Fruit fly (Drosophila melanogaster) whole organism, prepupa: Measurements from ENCODE around the gene OXA1L.

ENCODE experiments used
- Blimp-1 ChIP-seq: fragments of 200-800 bp; sonication (Bioruptor generic); optimal IDR thresholded peaks from 3 replicates; lab custom pipeline; 2017; ENCODE audit warnings: missing biosample characterization, missing genetic modification characterization, mild to moderate bottlenecking, moderate library complexity, missing genetic modification reagents
- CG10669 ChIP-seq: fragments of 200-800 bp; sonication (Bioruptor generic); optimal IDR thresholded peaks from 3 replicates; lab custom pipeline; 2018; ENCODE audit warnings: missing biosample characterization, mild to moderate bottlenecking, missing genetic modification characterization, moderate library complexity
- CG11762 ChIP-seq: fragments of 200-800 bp; sonication (Bioruptor generic); optimal IDR thresholded peaks from 3 replicates; lab custom pipeline; 2016; ENCODE audit warnings: missing biosample characterization, missing genetic modification characterization; ENCODE audit not compliant: insufficient read depth
- CG11902 ChIP-seq: fragments of 200-800 bp; sonication (Bioruptor generic); optimal IDR thresholded peaks from 3 replicates; lab custom pipeline; 2016; ENCODE audit warnings: missing biosample characterization, missing genetic modification characterization
- CG15336 ChIP-seq: fragments of 200-800 bp; sonication (Bioruptor generic); IDR thresholded peaks from 2 replicates; pipeline ENCODE4 v1.3.6; 2022; ENCODE audit warnings: missing biosample characterization, missing genetic modification characterization
- CG16779 ChIP-seq: fragments of 200-800 bp; sonication (Bioruptor generic); optimal IDR thresholded peaks from 3 replicates; lab custom pipeline; 2017; ENCODE audit warnings: missing biosample characterization, mild to moderate bottlenecking, missing genetic modification characterization
- CG3032 ChIP-seq: fragments of 200-800 bp; optimal IDR thresholded peaks from 2 replicates; lab custom pipeline; 2019; ENCODE audit warnings: missing biosample characterization, mild to moderate bottlenecking, missing genetic modification characterization, moderate library complexity
- CG31627 ChIP-seq: fragments of 200-800 bp; sonication (Bioruptor generic); optimal IDR thresholded peaks from 3 replicates; lab custom pipeline; 2016; ENCODE audit warnings: missing biosample characterization, missing genetic modification characterization
- CG34406 ChIP-seq: fragments of 200-800 bp; sonication (Bioruptor generic); optimal IDR thresholded peaks from 3 replicates; lab custom pipeline; 2016; ENCODE audit warnings: missing biosample characterization, missing genetic modification characterization
- CG3919 ChIP-seq: fragments of 200-800 bp; sonication (Bioruptor generic); optimal IDR thresholded peaks from 3 replicates; lab custom pipeline; 2016; ENCODE audit warnings: missing biosample characterization, missing genetic modification characterization
- CG6163 ChIP-seq: fragments of 200-800 bp; sonication (Bioruptor generic); IDR thresholded peaks from 3 replicates; pipeline ENCODE4 v1.3.6; 2022; ENCODE audit warnings: missing biosample characterization, missing genetic modification characterization
- CG6276 ChIP-seq: fragments of 200-800 bp; sonication (Bioruptor generic); optimal IDR thresholded peaks from 2 replicates; lab custom pipeline; 2017; ENCODE audit warnings: missing biosample characterization, mild to moderate bottlenecking, missing genetic modification characterization
- CG6792 ChIP-seq: fragments of 200-800 bp; sonication (Bioruptor generic); optimal IDR thresholded peaks from 3 replicates; lab custom pipeline; 2016; ENCODE audit warnings: missing biosample characterization, missing genetic modification characterization
- CG6854 ChIP-seq: fragments of 200-800 bp; sonication (Bioruptor generic); optimal IDR thresholded peaks from 2 replicates; lab custom pipeline; 2017; ENCODE audit warnings: missing biosample characterization, mild to moderate bottlenecking, missing genetic modification characterization
- CG7368 ChIP-seq: fragments of 200-800 bp; sonication (Bioruptor generic); optimal IDR thresholded peaks from 3 replicates; lab custom pipeline; 2016; ENCODE audit warnings: missing biosample characterization, missing genetic modification characterization
- CG8319 ChIP-seq: fragments of 200-800 bp; sonication (Bioruptor generic); optimal IDR thresholded peaks from 3 replicates; lab custom pipeline; 2016; ENCODE audit warnings: missing biosample characterization, missing genetic modification characterization
- CG9139 ChIP-seq: fragments of 200-800 bp; sonication (Bioruptor generic); optimal IDR thresholded peaks from 3 replicates; lab custom pipeline; 2017; ENCODE audit warnings: missing biosample characterization, mild to moderate bottlenecking, missing genetic modification characterization
- Eip75B ChIP-seq: fragments of 200-800 bp; sonication (Bioruptor generic); optimal IDR thresholded peaks from 3 replicates; lab custom pipeline; 2016; ENCODE audit warnings: missing biosample characterization, missing genetic modification characterization
- Eip78C ChIP-seq: fragments of 200-800 bp; sonication (Bioruptor generic); peaks from one replicate; lab custom pipeline; 2016; ENCODE audit warnings: missing biosample characterization, missing genetic modification characterization
- Eip93F ChIP-seq: fragments of 200-800 bp; sonication (Bioruptor generic); optimal IDR thresholded peaks from 2 replicates; lab custom pipeline; 2016; ENCODE audit warnings: missing biosample characterization, mild to moderate bottlenecking, missing genetic modification characterization
- Ets21C ChIP-seq: fragments of 200-800 bp; sonication (Bioruptor generic); optimal IDR thresholded peaks from 3 replicates; lab custom pipeline; 2016; ENCODE audit warnings: missing biosample characterization, missing genetic modification characterization
- Gug ChIP-seq: fragments of 200-800 bp; sonication (Bioruptor generic); IDR thresholded peaks from 2 replicates; pipeline ENCODE4 v1.3.6; 2022; ENCODE audit warnings: missing biosample characterization, missing genetic modification characterization
- Hr38 ChIP-seq: sonication (Bioruptor generic); optimal IDR thresholded peaks from 2 replicates; lab custom pipeline; 2016; ENCODE audit warnings: missing biosample characterization, missing genetic modification characterization
- Hr39 ChIP-seq: fragments of 200-800 bp; sonication (Bioruptor generic); optimal IDR thresholded peaks from 2 replicates; lab custom pipeline; 2016; ENCODE audit warnings: missing biosample characterization, missing genetic modification characterization
- Lpt ChIP-seq: fragments of 200-800 bp; sonication (Bioruptor generic); optimal IDR thresholded peaks from 3 replicates; lab custom pipeline; 2016; ENCODE audit warnings: missing biosample characterization, missing genetic modification characterization
- Met ChIP-seq: fragments of 200-800 bp; sonication (Bioruptor generic); optimal IDR thresholded peaks from 3 replicates; lab custom pipeline; 2016; ENCODE audit warnings: missing biosample characterization, missing genetic modification characterization
- OdsH ChIP-seq: fragments of 200-800 bp; sonication (Bioruptor generic); optimal IDR thresholded peaks from 3 replicates; lab custom pipeline; 2016; ENCODE audit warnings: missing biosample characterization, missing genetic modification characterization
- Sox102F ChIP-seq: fragments of 200-800 bp; sonication (Bioruptor generic); optimal IDR thresholded peaks from 2 replicates; lab custom pipeline; 2016; ENCODE audit warnings: missing biosample characterization, mild to moderate bottlenecking, missing genetic modification characterization
- Sox15 ChIP-seq: fragments of 200-800 bp; sonication (Bioruptor generic); optimal IDR thresholded peaks from 3 replicates; lab custom pipeline; 2016; ENCODE audit warnings: missing biosample characterization, missing genetic modification characterization
- achi ChIP-seq: fragments of 200-800 bp; sonication (Bioruptor generic); optimal IDR thresholded peaks from 3 replicates; lab custom pipeline; 2016; ENCODE audit warnings: missing biosample characterization, missing genetic modification characterization
- acj6 ChIP-seq: fragments of 200-800 bp; sonication (Bioruptor generic); optimal IDR thresholded peaks from 3 replicates; lab custom pipeline; 2016; ENCODE audit warnings: missing biosample characterization, missing genetic modification characterization
- cyc ChIP-seq: fragments of 200-800 bp; sonication (Bioruptor generic); optimal IDR thresholded peaks from 3 replicates; lab custom pipeline; 2016; ENCODE audit warnings: missing biosample characterization, missing genetic modification characterization
- dac ChIP-seq: fragments of 200-800 bp; sonication (Bioruptor generic); optimal IDR thresholded peaks from 2 replicates; lab custom pipeline; 2017; ENCODE audit warnings: missing biosample characterization, mild to moderate bottlenecking, missing genetic modification characterization
- dsx ChIP-seq: fragments of 200-800 bp; optimal IDR thresholded peaks from 3 replicates; lab custom pipeline; 2019; ENCODE audit warnings: missing biosample characterization, mild to moderate bottlenecking, missing genetic modification characterization, moderate library complexity; ENCODE audit not compliant: poor library complexity, severe bottlenecking
- eg ChIP-seq: fragments of 200-800 bp; sonication (Bioruptor generic); IDR thresholded peaks from 3 replicates; pipeline ENCODE4 v1.3.6; 2022; ENCODE audit warnings: missing biosample characterization, missing genetic modification characterization
- esn ChIP-seq: fragments of 200-800 bp; sonication (Bioruptor generic); optimal IDR thresholded peaks from 2 replicates; lab custom pipeline; 2016; ENCODE audit warnings: missing biosample characterization, mild to moderate bottlenecking, missing genetic modification characterization, moderate library complexity
- fd59A ChIP-seq: fragments of 200-800 bp; sonication (Bioruptor generic); optimal IDR thresholded peaks from 2 replicates; lab custom pipeline; 2017; ENCODE audit warnings: missing biosample characterization, mild to moderate bottlenecking, missing genetic modification characterization, missing genetic modification reagents
- fd85E ChIP-seq: fragments of 200-800 bp; sonication (Bioruptor generic); optimal IDR thresholded peaks from 3 replicates; lab custom pipeline; 2016; ENCODE audit warnings: missing biosample characterization, missing genetic modification characterization
- lz ChIP-seq: fragments of 200-800 bp; sonication (Bioruptor generic); optimal IDR thresholded peaks from 3 replicates; lab custom pipeline; 2016; ENCODE audit warnings: missing biosample characterization, missing genetic modification characterization
- salr ChIP-seq, 2 experiments: fragments of 200-800 bp; sonication (Bioruptor generic); optimal IDR thresholded peaks; 3 replicates each; lab custom pipeline; 2016 to 2018; ENCODE audit warnings: missing biosample characterization in 2 of 2, missing genetic modification characterization in 2 of 2, mild to moderate bottlenecking in 1 of 2
- spab ChIP-seq: fragments of 200-800 bp; sonication (Bioruptor generic); optimal IDR thresholded peaks from 2 replicates; lab custom pipeline; 2017; ENCODE audit warnings: missing biosample characterization, mild to moderate bottlenecking, missing genetic modification characterization, missing genetic modification reagents
- ss ChIP-seq, 2 experiments: fragments of 200-800 bp; sonication (Bioruptor generic); optimal IDR thresholded peaks; 2 replicates in 1 of 2; 3 replicates in 1 of 2; lab custom pipeline; 2017 to 2018; ENCODE audit warnings: mild to moderate bottlenecking in 2 of 2, missing biosample characterization in 2 of 2, missing genetic modification characterization in 2 of 2, moderate library complexity in 1 of 2
- svp ChIP-seq: fragments of 200-800 bp; sonication (Bioruptor generic); peaks from one replicate; lab custom pipeline; 2016; ENCODE audit warnings: missing biosample characterization, missing genetic modification characterization
- vri ChIP-seq: fragments of 200-800 bp; sonication (Bioruptor generic); optimal IDR thresholded peaks from 3 replicates; lab custom pipeline; 2016; ENCODE audit warnings: missing biosample characterization, mild to moderate bottlenecking, missing genetic modification characterization

OXA1L gene

DNA sequence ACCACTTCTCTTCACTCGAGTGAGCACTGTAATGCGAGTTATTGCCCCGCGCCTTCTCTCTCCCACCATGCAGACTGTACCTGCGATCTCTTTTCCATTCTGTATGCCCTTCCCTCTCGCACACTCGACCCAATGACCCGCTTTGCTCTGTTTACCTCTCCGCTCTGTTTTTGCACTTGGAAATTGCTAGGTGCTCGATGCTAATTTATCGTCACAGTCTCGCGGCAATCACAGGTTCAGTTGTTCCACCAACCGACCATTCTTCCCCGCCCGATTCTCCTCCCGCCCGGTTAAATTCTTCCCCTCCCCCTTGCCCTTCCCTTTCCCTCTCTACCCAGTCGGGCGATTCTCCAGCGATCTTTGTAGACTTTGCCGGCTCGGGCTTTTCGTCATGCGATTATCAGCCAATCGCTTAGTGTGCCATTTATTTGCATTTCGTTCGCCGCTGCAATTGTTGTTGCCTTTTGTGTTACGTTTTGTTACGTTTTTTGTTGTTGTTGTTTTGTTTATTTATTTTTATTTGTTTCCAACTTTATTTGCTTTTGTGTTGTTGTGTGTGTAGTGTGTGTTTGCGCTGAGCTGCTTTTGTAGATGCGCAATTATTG is 18.4 kb downstream of the OXA1L start (continued):
- TF ChIP-seq dsx (GFP tag; lab: Kevin White, UChicago) (peak; percentile 53), Met (GFP tag; lab: Kevin White, UChicago) (no peak), CG11762 (no peak), achi (GFP tag; lab: Kevin White, UChicago) (no peak), salr (GFP tag; optimal IDR thresholded peaks at IDR 0.05; lab: Kevin White, UChicago) (peak in 1 of 2 experiments; percentile 48), Blimp-1 (GFP tag; lab: Kevin White, UChicago) (no peak), lz (GFP tag; lab: Kevin White, UChicago) (no peak), spab (GFP tag; lab: Kevin White, UChicago) (peak; percentile 27), CG15336 (peak; percentile 67), Gug (GFP tag; lab: Robert Waterston, UW) (peak; percentile 55; the same call in 1 of the 2 replicates), Lpt (GFP tag; lab: Kevin White, UChicago) (peak; percentile 46), Hr38 (GFP tag; lab: Kevin White, UChicago) (no peak), Ets21C (GFP tag; lab: Kevin White, UChicago) (no peak), ss (GFP tag; optimal IDR thresholded peaks at IDR 0.05; lab: Kevin White, UChicago) (peak; percentile 3 to 57), CG10669 (GFP tag; lab: Kevin White, UChicago) (peak; percentile 21), CG6792 (no peak), svp (GFP tag; lab: Kevin White, UChicago) (peak; percentile 95), cyc (GFP tag; lab: Kevin White, UChicago) (no peak), Sox102F (GFP tag; lab: Kevin White, UChicago) (no peak), vri (peak; percentile 78)

DNA sequence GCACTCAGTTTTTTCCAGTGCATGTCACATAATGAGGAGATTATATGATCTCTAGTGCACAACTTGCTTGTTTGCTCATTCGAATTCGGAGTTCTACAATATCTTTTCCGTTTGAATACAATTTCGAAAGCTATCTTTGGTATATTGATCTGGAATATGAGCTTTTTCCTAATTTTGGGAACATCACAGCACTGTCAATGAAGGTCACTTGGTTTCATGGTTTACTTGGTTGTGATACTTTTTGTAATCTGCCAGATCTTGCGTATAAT is 19.0 kb downstream of the OXA1L start:
- TF ChIP-seq CG3919 (GFP tag; lab: Kevin White, UChicago) (no peak), Eip93F (no peak), vri (peak; percentile 15), Hr39 (GFP tag; lab: Kevin White, UChicago) (no peak)

DNA sequence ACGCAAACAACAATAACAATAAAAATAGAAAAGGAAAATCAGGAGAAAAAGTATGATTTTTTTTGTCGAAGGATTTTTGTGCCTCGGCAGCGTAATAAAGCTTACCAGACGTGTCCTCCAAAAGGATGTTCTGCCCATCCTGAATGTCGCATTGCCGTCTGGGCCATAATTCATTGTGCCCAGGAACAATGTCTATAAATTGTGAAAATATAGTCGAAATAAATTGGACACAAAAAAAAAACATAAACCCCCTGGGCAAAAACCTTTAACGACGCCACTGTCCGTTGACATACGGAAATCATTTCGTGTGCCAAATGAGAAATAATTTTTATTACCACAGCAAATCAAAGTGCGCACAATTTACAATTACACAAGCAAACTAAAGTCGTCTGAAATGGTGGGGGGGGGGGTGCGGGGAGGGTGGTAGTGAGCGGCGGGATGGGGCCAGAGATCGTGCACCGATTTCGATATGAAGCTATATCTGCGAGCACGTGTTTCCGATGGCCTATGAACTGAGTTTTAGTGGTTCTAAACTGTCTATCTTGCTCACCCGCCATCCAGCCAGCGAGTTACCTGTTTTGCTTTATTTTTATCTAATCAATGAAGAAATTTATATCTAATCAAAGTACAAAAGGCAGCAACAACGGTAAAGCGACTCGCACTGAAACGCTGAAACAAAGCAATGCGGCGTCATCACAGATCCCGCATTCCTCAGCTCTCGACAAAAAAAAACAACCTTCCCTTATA is 19.5 kb downstream of the OXA1L start:
- TF ChIP-seq Met (GFP tag; lab: Kevin White, UChicago) (no peak), Hr38 (GFP tag; lab: Kevin White, UChicago) (no peak), CG6854 (GFP tag; lab: Kevin White, UChicago) (no peak), fd59A (GFP tag; lab: Kevin White, UChicago) (no peak), fd85E (no peak), CG15336 (no peak), Blimp-1 (GFP tag; lab: Kevin White, UChicago) (no peak), dac (GFP tag; lab: Kevin White, UChicago) (no peak), cyc (GFP tag; lab: Kevin White, UChicago) (peak; percentile 0), CG6276 (no peak), CG6163 (GFP tag; lab: Robert Waterston, UW) (no peak), CG16779 (no peak), CG9139 (GFP tag; lab: Kevin White, UChicago) (no peak), esn (GFP tag; lab: Kevin White, UChicago) (no peak), dsx (GFP tag; lab: Kevin White, UChicago) (no peak), Lpt (GFP tag; lab: Kevin White, UChicago) (no peak), CG34406 (GFP tag; lab: Kevin White, UChicago) (no peak), Eip78C (GFP tag; lab: Kevin White, UChicago) (peak; percentile 13), Sox15 (GFP tag; lab: Kevin White, UChicago) (no peak), Hr39 (GFP tag; lab: Kevin White, UChicago) (peak; percentile 13), CG7368 (GFP tag; lab: Kevin White, UChicago) (no peak), CG8319 (no peak), spab (GFP tag; lab: Kevin White, UChicago) (no peak), achi (GFP tag; lab: Kevin White, UChicago) (no peak), ss (GFP tag; optimal IDR thresholded peaks at IDR 0.05; lab: Kevin White, UChicago) (no peak), CG31627 (GFP tag; lab: Kevin White, UChicago) (peak; percentile 17), OdsH (no peak), Eip75B (GFP tag; lab: Kevin White, UChicago) (no peak), CG11902 (GFP tag; lab: Kevin White, UChicago) (no peak), CG3032 (tag; lab: Kevin White, UChicago) (no peak), Gug (GFP tag; lab: Robert Waterston, UW) (no peak), eg (0 out of 3 replicates have a peak, but pooled peaks have one; percentile 16), acj6 (GFP tag; lab: Kevin White, UChicago) (no peak), CG6792 (no peak), Sox102F (GFP tag; lab: Kevin White, UChicago) (peak; percentile 3), lz (GFP tag; lab: Kevin White, UChicago) (peak; percentile 18)
